Worm (Caenorhabditis elegans): ENCODE data around the gene Y48A6C.8.

Y48A6C.8 gene

ce11 chrIII:11110756-11111155 lies 16.7 kb downstream of the Y48A6C.8 start (continued):
- no peak for TF ChIP-seq die-1 (tag; optimal IDR thresholded peaks at IDR 0.05)
- TF ChIP-seq nfya-1 (tag; optimal IDR thresholded peaks at IDR 0.05; ENCODE audit: borderline replicate concordance, insufficient read depth): no peak
- peak; percentile 6 for TF ChIP-seq F49E8.2 (tag; optimal IDR thresholded peaks at IDR 0.05; ENCODE audit: insufficient read depth)
- TF ChIP-seq hlh-12 (tag; optimal IDR thresholded peaks at IDR 0.05): no peak
- TF ChIP-seq attf-5 (GFP tag; optimal IDR thresholded peaks at IDR 0.05): peak; percentile 61
- TF ChIP-seq bed-1 (GFP tag; IDR thresholded peaks at IDR 0.05): no peak
- TF ChIP-seq lin-35 (GFP tag; optimal IDR thresholded peaks at IDR 0.05): no peak
- no peak for TF ChIP-seq nhr-27 (tag; optimal IDR thresholded peaks at IDR 0.05)
- no peak for TF ChIP-seq ccch-3 (GFP tag; optimal IDR thresholded peaks at IDR 0.05)
- TF ChIP-seq Y79H2A.3 (GFP tag; conservative IDR thresholded peaks at IDR 0.05): no peak
- peak; percentile 62 for TF ChIP-seq tlf-1 (GFP tag; optimal IDR thresholded peaks at IDR 0.05)
- peak; percentile 60 for TF ChIP-seq ZK185.1 (tag; optimal IDR thresholded peaks at IDR 0.05; ENCODE audit: poor library complexity, severe bottlenecking)
- TF ChIP-seq cebp-2 (GFP tag; IDR thresholded peaks at IDR 0.05): no peak
- no peak for TF ChIP-seq xnd-1 (tag; optimal IDR thresholded peaks at IDR 0.05)
- no peak for TF ChIP-seq B0261.1 (tag; optimal IDR thresholded peaks at IDR 0.05)
- TF ChIP-seq F55B11.4 (tag; optimal IDR thresholded peaks at IDR 0.05; ENCODE audit: borderline replicate concordance, insufficient read depth): no peak
- TF ChIP-seq ztf-26 (tag; optimal IDR thresholded peaks at IDR 0.05): peak; percentile 63
- TF ChIP-seq ztf-28 (GFP tag; IDR thresholded peaks at IDR 0.05): 0 out of 2 replicates have a peak, but pooled peaks have one; percentile 9
- peak; percentile 88 for TF ChIP-seq ceh-100 (GFP tag; IDR thresholded peaks at IDR 0.05)
- no peak for TF ChIP-seq snpc-4 (GFP tag; optimal IDR thresholded peaks at IDR 0.05)
- peak; percentile 0 to 64 (median 44) for TF ChIP-seq snpc-4 (tag; optimal IDR thresholded peaks at IDR 0.05)
- no peak for TF ChIP-seq chd-7 (tag; optimal IDR thresholded peaks at IDR 0.05)
- TF ChIP-seq sptf-2 (GFP tag; optimal IDR thresholded peaks at IDR 0.05): no peak
- TF ChIP-seq mcd-1 (GFP tag; IDR thresholded peaks at IDR 0.05): peak; percentile 91
- TF ChIP-seq tbp1 (GFP tag; optimal IDR thresholded peaks at IDR 0.05): peak; percentile 54
- TF ChIP-seq let-526 (GFP tag; IDR thresholded peaks at IDR 0.05): peak; percentile 56; the same call in 1 of the 2 replicates
- 0 out of 2 replicates have a peak, but pooled peaks have one; percentile 56 for TF ChIP-seq madf-3 (GFP tag; IDR thresholded peaks at IDR 0.05)
- peak; percentile 63 for TF ChIP-seq madf-6 (GFP tag; IDR thresholded peaks at IDR 0.05)
- no peak for TF ChIP-seq Y95B8A.8 (GFP tag; IDR thresholded peaks at IDR 0.05)
- TF ChIP-seq cebp-1 (GFP tag; IDR thresholded peaks at IDR 0.05): no peak
- TF ChIP-seq cebp-1 (tag; optimal IDR thresholded peaks at IDR 0.05): peak; percentile 68
- no peak for TF ChIP-seq snpc-1.3 (tag; optimal IDR thresholded peaks at IDR 0.05; ENCODE audit: insufficient read depth)
- no peak for TF ChIP-seq ztf-6 (GFP tag; IDR thresholded peaks at IDR 0.05)
- no peak for TF ChIP-seq madf-8 (GFP tag; conservative IDR thresholded peaks at IDR 0.05)
- peak; percentile 48 for TF ChIP-seq F23B12.7 (tag; optimal IDR thresholded peaks at IDR 0.05; ENCODE audit: insufficient read depth)
- no peak for TF ChIP-seq fkh-3 (tag; optimal IDR thresholded peaks at IDR 0.05)
- no peak for TF ChIP-seq T26A5.8 (tag; optimal IDR thresholded peaks at IDR 0.05)
- TF ChIP-seq rpc-1 (optimal IDR thresholded peaks at IDR 0.05): no peak
- TF ChIP-seq rpc-1 (tag; optimal IDR thresholded peaks at IDR 0.05): no peak
- no peak for TF ChIP-seq unc-62 (GFP tag; optimal IDR thresholded peaks at IDR 0.05)
- TF ChIP-seq ceh-58 (GFP tag; IDR thresholded peaks at IDR 0.05): no peak
- 0 out of 2 replicates have a peak, but pooled peaks have one; percentile 39 for TF ChIP-seq attf-3 (GFP tag; conservative IDR thresholded peaks at IDR 0.05)
- TF ChIP-seq dpl-1 (GFP tag; optimal IDR thresholded peaks at IDR 0.05): no peak
- no peak for TF ChIP-seq attf-6 (GFP tag; IDR thresholded peaks at IDR 0.05)
- peak; percentile 44; the same call in 1 of the 2 replicates for TF ChIP-seq ceh-91 (GFP tag; IDR thresholded peaks at IDR 0.05)
- TF ChIP-seq ceh-40 (GFP tag; IDR thresholded peaks at IDR 0.05): no peak
- 0 out of 2 replicates have a peak, but pooled peaks have one; percentile 28 for TF ChIP-seq nfyb-1 (GFP tag; IDR thresholded peaks at IDR 0.05)
- no peak for TF ChIP-seq ets-4 (GFP tag; optimal IDR thresholded peaks at IDR 0.05)
- peak; percentile 66 for TF ChIP-seq K11D2.4 (GFP tag; IDR thresholded peaks at IDR 0.05)
